Worm (Caenorhabditis elegans): Measurements from ENCODE around the gene ZK930.6.

DNA sequence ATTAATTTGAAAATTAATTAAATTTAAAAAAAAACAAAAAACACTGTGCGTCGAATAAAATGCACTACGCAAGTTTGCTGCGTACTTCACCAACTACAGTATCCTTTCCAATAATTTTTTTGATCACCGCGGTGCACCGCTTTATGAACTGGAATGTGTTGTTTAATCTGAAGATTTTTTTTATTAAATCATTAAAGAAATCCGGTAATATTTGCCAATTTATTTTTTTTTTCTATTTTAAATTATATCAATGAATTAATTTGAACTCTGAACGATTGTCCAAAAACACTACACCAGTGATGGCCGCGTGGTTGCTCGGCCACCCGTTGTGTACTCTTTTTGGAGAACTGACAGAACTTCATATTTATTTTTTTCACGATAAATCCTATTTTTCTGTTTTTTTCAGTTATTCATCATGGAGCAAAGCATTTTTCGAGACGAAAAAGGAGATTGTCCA is 23.1 kb upstream of the ZK930.6 start, which contains the start of gene K12D12.5:
- TF ChIP-seq elt-4 (tag; optimal IDR thresholded peaks at IDR 0.05) = no peak
- no peak for TF ChIP-seq K09A11.1 (tag; optimal IDR thresholded peaks at IDR 0.05; ENCODE audit: insufficient read depth)
- TF ChIP-seq hlh-30 (tag; optimal IDR thresholded peaks at IDR 0.05; ENCODE audit: insufficient read depth) = no peak
- TF ChIP-seq gmeb-2 (tag; optimal IDR thresholded peaks at IDR 0.05) = no peak
- no peak for TF ChIP-seq lin-11 (tag; optimal IDR thresholded peaks at IDR 0.05)
- TF ChIP-seq ceh-19 (GFP tag; optimal IDR thresholded peaks at IDR 0.05) = no peak
- TF ChIP-seq ama-1 (optimal IDR thresholded peaks at IDR 0.05) = no peak
- TF ChIP-seq ceh-24 (tag; optimal IDR thresholded peaks at IDR 0.05) = no peak
